Fruit fly (Drosophila melanogaster): ENCODE measurements around the gene Spn.
A peak's percentile ranks its signal among the peaks of the same experiment; 100 is the strongest.

The Spn gene

dm6 chr3L:2532377-2532776 lies 21.7 kb downstream of the Spn start (continued):
- TF ChIP-seq row (GFP tag; IDR thresholded peaks at IDR 0.05) (peak; percentile 62), dysf (GFP tag; IDR thresholded peaks at IDR 0.05) (peak; percentile 69), Scr (GFP tag; IDR thresholded peaks at IDR 0.05; ENCODE audit: partially characterized antibody) (no peak), CG14710 (tag; optimal IDR thresholded peaks at IDR 0.05) (no peak), HmgZ (tag; optimal IDR thresholded peaks at IDR 0.05) (no peak), Meics (GFP tag; optimal IDR thresholded peaks at IDR 0.05) (peak; percentile 36)

DNA sequence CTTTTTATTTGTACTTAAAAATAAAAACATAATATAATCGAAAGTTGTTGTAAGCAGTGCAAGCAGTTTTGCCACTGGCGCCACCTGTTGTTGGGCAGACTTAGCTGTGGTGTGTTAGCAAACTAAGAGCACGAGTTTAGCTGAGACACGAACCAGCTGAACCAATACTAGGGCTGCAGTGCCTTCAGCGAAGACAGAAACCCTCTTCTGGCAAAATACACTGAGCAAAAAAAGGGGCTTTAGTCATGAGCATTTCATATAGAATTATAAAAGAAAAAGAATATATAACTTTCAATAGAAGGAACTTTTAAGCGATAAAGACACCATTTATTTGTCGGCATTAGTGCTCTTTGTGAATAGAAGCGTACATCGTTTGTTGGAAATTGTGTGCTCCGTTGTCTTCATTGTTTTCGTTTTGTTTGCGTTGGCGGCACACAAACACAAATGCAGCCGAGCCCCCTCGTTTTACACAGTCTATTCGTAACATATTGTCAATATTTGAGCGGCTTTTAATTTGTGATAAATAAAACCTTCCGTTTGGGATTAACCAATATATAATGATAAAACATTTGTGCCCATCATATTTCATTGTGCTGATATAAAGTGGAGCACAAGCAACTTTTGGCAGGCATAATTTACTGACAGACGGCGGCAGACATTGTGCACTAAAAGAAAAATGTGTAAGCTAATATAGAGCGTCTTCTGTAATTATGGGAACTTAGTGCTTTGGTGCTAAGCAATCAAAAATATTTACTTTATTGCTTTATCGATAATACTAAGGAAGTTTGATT lies 22.5 kb downstream of the Spn start:
- TF ChIP-seq sd (tag; optimal IDR thresholded peaks at IDR 0.05) = no peak
- no peak for TF ChIP-seq vnd (GFP tag; IDR thresholded peaks at IDR 0.05; ENCODE audit: partially characterized antibody)
- peak; percentile 88 for TF ChIP-seq CG33557 (GFP tag; optimal IDR thresholded peaks at IDR 0.05)
- peak; percentile 28 for TF ChIP-seq slou (GFP tag; optimal IDR thresholded peaks at IDR 0.05)
- TF ChIP-seq cad (GFP tag; optimal IDR thresholded peaks at IDR 0.05) = no peak
- TF ChIP-seq Deaf1 (tag; optimal IDR thresholded peaks at IDR 0.05) = peak; percentile 44
- peak; percentile 44 for TF ChIP-seq pnt (GFP tag; optimal IDR thresholded peaks at IDR 0.05)
- TF ChIP-seq Elba2 (GFP tag; optimal IDR thresholded peaks at IDR 0.05) = peak; percentile 13
- TF ChIP-seq Fer3 (tag; optimal IDR thresholded peaks at IDR 0.05) = peak; percentile 52
- peak; percentile 76 for TF ChIP-seq Ets97D (GFP tag; optimal IDR thresholded peaks at IDR 0.05)
- peak; percentile 3 to 56 for TF ChIP-seq Pdp1 (GFP tag; optimal IDR thresholded peaks at IDR 0.05)
- TF ChIP-seq esg (GFP tag; conservative IDR thresholded peaks at IDR 0.05) = peak; percentile 59
- TF ChIP-seq sna (GFP tag; IDR thresholded peaks at IDR 0.05; ENCODE audit: partially characterized antibody) = no peak
- peak; percentile 81 for TF ChIP-seq CG2712 (tag; optimal IDR thresholded peaks at IDR 0.05)
- no peak for TF ChIP-seq TFAM (GFP tag; optimal IDR thresholded peaks at IDR 0.05)
- peak; percentile 68 for TF ChIP-seq YL-1 (GFP tag; optimal IDR thresholded peaks at IDR 0.05)
- TF ChIP-seq Fer2 (tag; optimal IDR thresholded peaks at IDR 0.05) = no peak
- TF ChIP-seq vvl (GFP tag; IDR thresholded peaks at IDR 0.05) = peak; percentile 86
- TF ChIP-seq chinmo (GFP tag; IDR thresholded peaks at IDR 0.05; ENCODE audit: partially characterized antibody) = peak; percentile 73; the same call in 1 of the 4 replicates
- TF ChIP-seq bigmax (GFP tag; optimal IDR thresholded peaks at IDR 0.05) = no peak
- peak; percentile 74 for TF ChIP-seq Gug (GFP tag; IDR thresholded peaks at IDR 0.05)
- TF ChIP-seq ap (GFP tag; IDR thresholded peaks at IDR 0.05) = peak; percentile 59
- TF ChIP-seq H15 (GFP tag; IDR thresholded peaks at IDR 0.05) = peak; percentile 65
- peak; percentile 61 for TF ChIP-seq CG6272 (GFP tag; IDR thresholded peaks at IDR 0.05)
- peak; percentile 58 for TF ChIP-seq CG1603 (tag; optimal IDR thresholded peaks at IDR 0.05)
- TF ChIP-seq Hr39 (optimal IDR thresholded peaks at IDR 0.05) = no peak
- TF ChIP-seq z (GFP tag; IDR thresholded peaks at IDR 0.05) = no peak
- TF ChIP-seq CG31224 (GFP tag; IDR thresholded peaks at IDR 0.05) = peak; percentile 53
- TF ChIP-seq caup (GFP tag; optimal IDR thresholded peaks at IDR 0.05; ENCODE audit: severe bottlenecking) = peak; percentile 78
- TF ChIP-seq dmrt11E (tag; optimal IDR thresholded peaks at IDR 0.05) = peak; percentile 78
- no peak for TF ChIP-seq Myb (GFP tag; optimal IDR thresholded peaks at IDR 0.05)
- TF ChIP-seq sug (tag; optimal IDR thresholded peaks at IDR 0.05) = peak; percentile 52
- no peak for TF ChIP-seq pb (GFP tag; optimal IDR thresholded peaks at IDR 0.05)
- peak; percentile 66; the same call in 1 of the 2 replicates for TF ChIP-seq sim (GFP tag; IDR thresholded peaks at IDR 0.05)
- peak; percentile 68 for TF ChIP-seq CG11723 (GFP tag; optimal IDR thresholded peaks at IDR 0.05)
- TF ChIP-seq kah (GFP tag; optimal IDR thresholded peaks at IDR 0.05) = peak; percentile 31
- peak; percentile 64 for TF ChIP-seq Atf6 (GFP tag; IDR thresholded peaks at IDR 0.05)
- no peak for TF ChIP-seq tll (GFP tag; optimal IDR thresholded peaks at IDR 0.05)
- TF ChIP-seq CG30403 (GFP tag; optimal IDR thresholded peaks at IDR 0.05) = peak; percentile 36
- TF ChIP-seq CG10209 (GFP tag; optimal IDR thresholded peaks at IDR 0.05) = peak; percentile 72
- peak; percentile 80 for TF ChIP-seq ab (GFP tag; optimal IDR thresholded peaks at IDR 0.05)
